Worm (Caenorhabditis elegans) whole organism, late embryonic: ENCODE measurements around the gene osg-1.

ENCODE experiments used
- C38D4.7 ChIP-seq: fragments of 200-800 bp; sonication (Bioruptor generic); optimal IDR thresholded peaks from 2 replicates; lab custom pipeline; 2018; ENCODE audit warnings: mild to moderate bottlenecking, missing genetic modification characterization, moderate library complexity, missing compliant biosample characterization
- F13H6.1 ChIP-seq: sonication (generic microtip); optimal IDR thresholded peaks from 2 replicates; lab custom pipeline; 2016; ENCODE audit warnings: missing genetic modification characterization, missing compliant biosample characterization
- K09A11.1 ChIP-seq: sonication (generic microtip); optimal IDR thresholded peaks from 2 replicates; lab custom pipeline; 2017; ENCODE audit warnings: antibody characterized with exemption, mild to moderate bottlenecking, missing genetic modification characterization, missing compliant biosample characterization; ENCODE audit not compliant: insufficient read depth
- T23F11.4 ChIP-seq: fragments of 200-800 bp; sonication (Bioruptor generic); optimal IDR thresholded peaks from 2 replicates; lab custom pipeline; 2018; ENCODE audit warnings: mild to moderate bottlenecking, missing genetic modification characterization, missing compliant biosample characterization
- Y22D7AL.16 ChIP-seq: sonication (generic microtip); optimal IDR thresholded peaks from 2 replicates; lab custom pipeline; 2016; ENCODE audit warnings: missing genetic modification characterization, missing compliant biosample characterization
- ceh-18 ChIP-seq: sonication (generic microtip); optimal IDR thresholded peaks from 2 replicates; lab custom pipeline; 2016; ENCODE audit warnings: missing genetic modification characterization, missing compliant biosample characterization
- ceh-22 ChIP-seq: sonication (generic microtip); optimal IDR thresholded peaks from 2 replicates; lab custom pipeline; 2017; ENCODE audit warnings: missing biosample characterization, missing genetic modification characterization
- ceh-30 ChIP-seq: fragments of 150-350 bp; optimal IDR thresholded peaks from 2 replicates; lab custom pipeline; 2014; ENCODE audit warnings: missing biosample characterization, missing genetic modification characterization
- ceh-34 ChIP-seq: sonication (generic microtip); optimal IDR thresholded peaks from 2 replicates; lab custom pipeline; 2016; ENCODE audit warnings: mild to moderate bottlenecking, missing genetic modification characterization, missing compliant biosample characterization
- ceh-6 ChIP-seq: fragments of 200-800 bp; sonication (Bioruptor generic); optimal IDR thresholded peaks from 2 replicates; lab custom pipeline; 2018; ENCODE audit warnings: mild to moderate bottlenecking, missing genetic modification characterization, missing compliant biosample characterization
- elt-2 ChIP-seq: sonication (generic microtip); optimal IDR thresholded peaks from 2 replicates; lab custom pipeline; 2016; ENCODE audit warnings: missing genetic modification reagents, missing genetic modification characterization, missing compliant biosample characterization
- elt-4 ChIP-seq: sonication (generic microtip); optimal IDR thresholded peaks from 2 replicates; lab custom pipeline; 2016; ENCODE audit warnings: missing genetic modification characterization, missing compliant biosample characterization
- eyg-1 ChIP-seq: sonication (generic microtip); optimal IDR thresholded peaks from 2 replicates; lab custom pipeline; 2016; ENCODE audit warnings: missing genotype, missing genetic modification characterization, missing compliant biosample characterization
- fkh-10 ChIP-seq: fragments of 150-350 bp; optimal IDR thresholded peaks from 2 replicates; lab custom pipeline; 2014; ENCODE audit warnings: missing biosample characterization, missing genetic modification reagents, missing genetic modification characterization
- fkh-6 ChIP-seq: sonication (generic microtip); optimal IDR thresholded peaks from 2 replicates; lab custom pipeline; 2016; ENCODE audit warnings: missing genetic modification characterization, missing compliant biosample characterization
- gmeb-2 ChIP-seq: sonication (generic microtip); optimal IDR thresholded peaks from 2 replicates; lab custom pipeline; 2016; ENCODE audit warnings: missing genetic modification characterization, inconsistent platforms, missing compliant biosample characterization
- hlh-13 ChIP-seq: fragments of 200-800 bp; sonication (Bioruptor generic); optimal IDR thresholded peaks from 2 replicates; lab custom pipeline; 2018; ENCODE audit warnings: mild to moderate bottlenecking, missing genetic modification characterization, missing compliant biosample characterization
- hlh-15 ChIP-seq: sonication (generic microtip); optimal IDR thresholded peaks from 2 replicates; lab custom pipeline; 2016; ENCODE audit warnings: missing genetic modification characterization, missing compliant biosample characterization
- hlh-8 ChIP-seq: sonication (generic microtip); optimal IDR thresholded peaks from 2 replicates; lab custom pipeline; 2016; ENCODE audit warnings: missing genotype, missing genetic modification characterization, missing compliant biosample characterization
- lim-6 ChIP-seq: sonication (generic microtip); optimal IDR thresholded peaks from 2 replicates; lab custom pipeline; 2016; ENCODE audit warnings: missing genetic modification characterization, missing compliant biosample characterization
- lin-11 ChIP-seq: fragments of 200-800 bp; sonication (Bioruptor generic); optimal IDR thresholded peaks from 2 replicates; lab custom pipeline; 2018; ENCODE audit warnings: mild to moderate bottlenecking, missing genetic modification characterization, missing compliant biosample characterization
- madf-2 ChIP-seq: sonication (generic microtip); optimal IDR thresholded peaks from 2 replicates; lab custom pipeline; 2017; ENCODE audit warnings: missing genetic modification characterization, missing compliant biosample characterization
- mec-3 ChIP-seq: sonication (generic microtip); optimal IDR thresholded peaks from 2 replicates; lab custom pipeline; 2016; ENCODE audit warnings: borderline replicate concordance, missing genetic modification characterization, missing compliant biosample characterization
- nhr-232 ChIP-seq: sonication (generic microtip); optimal IDR thresholded peaks from 2 replicates; lab custom pipeline; 2016; ENCODE audit warnings: missing genetic modification characterization, missing compliant biosample characterization
- odd-2 ChIP-seq: sonication (generic microtip); optimal IDR thresholded peaks from 2 replicates; lab custom pipeline; 2017; ENCODE audit warnings: antibody characterized with exemption, mild to moderate bottlenecking, missing genetic modification characterization, missing compliant biosample characterization
- pat-9 ChIP-seq: fragments of 200-800 bp; sonication (Bioruptor generic); optimal IDR thresholded peaks from 2 replicates; lab custom pipeline; 2018; ENCODE audit warnings: mild to moderate bottlenecking, missing genetic modification characterization, moderate library complexity, missing compliant biosample characterization
- pax-1 ChIP-seq: fragments of 150-350 bp; optimal IDR thresholded peaks from 2 replicates; lab custom pipeline; 2014; ENCODE audit warnings: missing biosample characterization, missing genetic modification characterization
- pha-2 ChIP-seq: sonication (generic microtip); optimal IDR thresholded peaks from 2 replicates; lab custom pipeline; 2017; ENCODE audit warnings: mild to moderate bottlenecking, missing genetic modification characterization, missing compliant biosample characterization
- pha-4 ChIP-seq: fragments of 150-350 bp; optimal IDR thresholded peaks from 2 replicates; lab custom pipeline; 2018; ENCODE audit warnings: missing biosample characterization, missing genetic modification reagents, missing genetic modification characterization
- pqm-1 ChIP-seq: sonication (generic microtip); optimal IDR thresholded peaks from 2 replicates; lab custom pipeline; 2016; ENCODE audit warnings: missing genetic modification characterization, missing compliant biosample characterization
- sdc-2 ChIP-seq: sonication (generic microtip); optimal IDR thresholded peaks from 2 replicates; lab custom pipeline; 2016; ENCODE audit warnings: missing genotype, missing genetic modification characterization, missing compliant biosample characterization
- sox-2 ChIP-seq: fragments of 200-800 bp; sonication (Bioruptor generic); IDR thresholded peaks from 2 replicates; pipeline ENCODE4 v1.3.6; 2022; ENCODE audit warnings: missing genetic modification reagents, missing genetic modification characterization, missing compliant biosample characterization
- sox-4 ChIP-seq: sonication (generic microtip); optimal IDR thresholded peaks from 2 replicates; lab custom pipeline; 2017; ENCODE audit warnings: mild to moderate bottlenecking, missing genetic modification characterization, inconsistent platforms, missing compliant biosample characterization
- syd-9 ChIP-seq: sonication (generic microtip); optimal IDR thresholded peaks from 2 replicates; lab custom pipeline; 2016; ENCODE audit warnings: mild to moderate bottlenecking, missing genetic modification characterization, moderate library complexity, missing compliant biosample characterization
- tbx-2 ChIP-seq: sonication (generic microtip); optimal IDR thresholded peaks from 2 replicates; lab custom pipeline; 2016; ENCODE audit warnings: missing genetic modification characterization, missing compliant biosample characterization
- ttx-3 ChIP-seq: sonication (generic microtip); optimal IDR thresholded peaks from 2 replicates; lab custom pipeline; 2016; ENCODE audit warnings: missing genetic modification reagents, missing genetic modification characterization, missing compliant biosample characterization
- unc-3 ChIP-seq, 2 experiments: fragments of 200-800 bp in 1 of 2; sonication (Bioruptor generic) in 1 of 2; sonication (generic microtip) in 1 of 2; conservative IDR thresholded peaks in 1 of 2; optimal IDR thresholded peaks in 1 of 2; 2 replicates each; pipeline versions ENCODE4 v1.3.6 to Lab custom; 2016 to 2022; ENCODE audit warnings: missing compliant biosample characterization in 2 of 2, missing genetic modification characterization in 2 of 2, missing genetic modification reagents in 1 of 2
- unc-55 ChIP-seq: sonication (generic microtip); optimal IDR thresholded peaks from 2 replicates; lab custom pipeline; 2017; ENCODE audit warnings: missing biosample characterization, missing genetic modification reagents, missing genetic modification characterization

osg-1 gene

ce11 chrIII:5543050-5543449, 55.7 kb downstream of the osg-1 start, which contains the start of gene D1044.6:
Gene D1044.6, minus strand, starts transcription at chrIII:5543177.
- TF ChIP-seq fkh-10 (GFP tag; lab: Kevin White, UChicago) (no peak), ceh-30 (tag; lab: Kevin White, UChicago) (no peak), ceh-22 (no peak), lim-6 (no peak), sox-2 (GFP tag; lab: Robert Waterston, UW) (no peak), K09A11.1 (no peak), pha-4 (tag; lab: Kevin White, UChicago) (no peak), ceh-18 (tag; lab: Kevin White, UChicago) (no peak), hlh-15 (tag; lab: Kevin White, UChicago) (no peak), odd-2 (tag; lab: Kevin White, UChicago) (no peak), lin-11 (tag; lab: Kevin White, UChicago) (no peak), tbx-2 (tag; lab: Kevin White, UChicago) (no peak), gmeb-2 (no peak), nhr-232 (tag; lab: Kevin White, UChicago) (no peak), elt-2 (tag; lab: Kevin White, UChicago) (no peak), ceh-34 (no peak), T23F11.4 (GFP tag; lab: Kevin White, UChicago) (no peak), pax-1 (tag; lab: Kevin White, UChicago) (no peak)
- TF ChIP-seq, all 69 proteins: peak for 0

ce11 chrIII:5543727-5544345, 56.5 kb downstream of the osg-1 start, which contains the start of gene D1044.1:
Gene D1044.1, plus strand, starts transcription at chrIII:5544295.
- TF ChIP-seq ceh-18 (tag; lab: Kevin White, UChicago) (no peak), pat-9 (tag; lab: Kevin White, UChicago) (no peak), mec-3 (tag; lab: Kevin White, UChicago) (no peak), nhr-232 (tag; lab: Kevin White, UChicago) (no peak), fkh-10 (GFP tag; lab: Kevin White, UChicago) (no peak), syd-9 (tag; lab: Kevin White, UChicago) (no peak), T23F11.4 (GFP tag; lab: Kevin White, UChicago) (no peak), pha-4 (tag; lab: Kevin White, UChicago) (no peak), sdc-2 (tag; lab: Kevin White, UChicago) (no peak), lin-11 (tag; lab: Kevin White, UChicago) (no peak), hlh-8 (tag; lab: Kevin White, UChicago) (no peak), odd-2 (tag; lab: Kevin White, UChicago) (no peak), madf-2 (tag; lab: Kevin White, UChicago) (no peak), unc-55 (GFP tag; lab: Kevin White, UChicago) (no peak), ceh-6 (GFP tag; lab: Kevin White, UChicago) (no peak), unc-3 (GFP tag; conservative IDR thresholded peaks at IDR 0.05; lab: Robert Waterston, UW) (no peak), unc-3 (tag; optimal IDR thresholded peaks at IDR 0.05; lab: Kevin White, UChicago) (no peak), hlh-13 (no peak)

ce11 chrIII:5546309-5546708, 59.0 kb downstream of the osg-1 start:
- TF ChIP-seq fkh-6 (no peak), pqm-1 (tag; lab: Kevin White, UChicago) (no peak), unc-55 (GFP tag; lab: Kevin White, UChicago) (no peak), ttx-3 (tag; lab: Kevin White, UChicago) (no peak), elt-4 (tag; lab: Kevin White, UChicago) (no peak), C38D4.7 (GFP tag; lab: Kevin White, UChicago) (no peak), sox-4 (no peak), pha-4 (tag; lab: Kevin White, UChicago) (no peak), odd-2 (tag; lab: Kevin White, UChicago) (no peak), eyg-1 (no peak), pha-2 (tag; lab: Kevin White, UChicago) (no peak), hlh-8 (tag; lab: Kevin White, UChicago) (no peak), K09A11.1 (no peak), Y22D7AL.16 (tag; lab: Kevin White, UChicago) (no peak), F13H6.1 (tag; lab: Kevin White, UChicago) (no peak), hlh-15 (tag; lab: Kevin White, UChicago) (no peak)
